Fruit fly (Drosophila melanogaster) whole organism, embryonic: Measurements from ENCODE around the gene CG43630.
A peak's percentile ranks its signal among the peaks of the same experiment; 100 is the strongest.

Source experiments
- CG10543 ChIP-seq: fragments of 200-800 bp; sonication (Bioruptor generic); optimal IDR thresholded peaks from 3 replicates; lab custom pipeline; 2017; ENCODE audit warnings: missing biosample characterization, mild to moderate bottlenecking, missing genetic modification characterization, moderate library complexity
- CG10959 ChIP-seq: fragments of 200-800 bp; sonication (Bioruptor generic); IDR thresholded peaks from 2 replicates; pipeline ENCODE4 v1.3.6; 2022; ENCODE audit warnings: missing biosample characterization, missing genetic modification characterization
- CG11560 ChIP-seq: fragments of 200-800 bp; sonication (Bioruptor generic); IDR thresholded peaks from 3 replicates; pipeline ENCODE4 v1.3.6; 2022; ENCODE audit warnings: missing biosample characterization, missing genetic modification characterization
- CG13287 ChIP-seq: fragments of 200-800 bp; sonication (Bioruptor generic); IDR thresholded peaks from 2 replicates; pipeline ENCODE4 v1.3.6; 2022; ENCODE audit warnings: missing biosample characterization, missing genetic modification characterization; ENCODE audit not compliant: partially characterized antibody
- CG13894 ChIP-seq: fragments of 200-800 bp; sonication (Bioruptor generic); optimal IDR thresholded peaks from 3 replicates; lab custom pipeline; 2018; ENCODE audit warnings: missing biosample characterization, mild to moderate bottlenecking, missing genetic modification characterization, moderate library complexity
- CG17328 ChIP-seq: fragments of 200-800 bp; sonication (Bioruptor generic); IDR thresholded peaks from 2 replicates; pipeline ENCODE4 v1.3.6; 2022; ENCODE audit warnings: missing biosample characterization, missing genetic modification characterization
- CG17361 ChIP-seq: fragments of 200-800 bp; sonication (Bioruptor generic); IDR thresholded peaks from 3 replicates; pipeline ENCODE4 v1.3.6; 2022; ENCODE audit warnings: missing biosample characterization, missing genetic modification characterization
- CG17802 ChIP-seq: fragments of 200-800 bp; sonication (Bioruptor generic); optimal IDR thresholded peaks from 2 replicates; lab custom pipeline; 2018; ENCODE audit warnings: missing biosample characterization, mild to moderate bottlenecking, missing genetic modification characterization, moderate library complexity
- CG3726 ChIP-seq: fragments of 200-800 bp; sonication (Bioruptor generic); IDR thresholded peaks from 3 replicates; pipeline ENCODE4, ENCODE4 v1.3.6; 2022; ENCODE audit warnings: missing biosample characterization, missing genetic modification characterization
- CG6791 ChIP-seq: fragments of 200-800 bp; sonication (Bioruptor generic); IDR thresholded peaks from 3 replicates; pipeline ENCODE4 v1.3.6; 2022; ENCODE audit warnings: missing biosample characterization, missing genetic modification characterization; ENCODE audit not compliant: partially characterized antibody
- CG8089 ChIP-seq: fragments of 200-800 bp; sonication (Bioruptor generic); optimal IDR thresholded peaks from 3 replicates; lab custom pipeline; 2016; ENCODE audit warnings: missing biosample characterization, missing genetic modification characterization
- CG8281 ChIP-seq: fragments of 200-800 bp; sonication (Bioruptor generic); optimal IDR thresholded peaks from 2 replicates; lab custom pipeline; 2018; ENCODE audit warnings: missing biosample characterization, mild to moderate bottlenecking, missing genetic modification characterization, moderate library complexity
- CG8290 ChIP-seq, 3 experiments: fragments of 200-800 bp; sonication (Bioruptor generic); optimal IDR thresholded peaks; 2 replicates each; lab custom pipeline; 2016 to 2019; ENCODE audit warnings: missing biosample characterization in 3 of 3, missing genetic modification characterization in 3 of 3, mild to moderate bottlenecking in 2 of 3, moderate library complexity in 1 of 3
- Deaf1 ChIP-seq: fragments of 200-800 bp; optimal IDR thresholded peaks from 3 replicates; lab custom pipeline; 2019; ENCODE audit warnings: missing biosample characterization, mild to moderate bottlenecking, missing genetic modification characterization, moderate library complexity
- Hr3 ChIP-seq: fragments of 200-800 bp; sonication (Bioruptor generic); optimal IDR thresholded peaks from 3 replicates; lab custom pipeline; 2016; ENCODE audit warnings: missing biosample characterization, missing genetic modification characterization
- MTF-1 ChIP-seq: fragments of 200-800 bp; sonication (Bioruptor generic); optimal IDR thresholded peaks from 2 replicates; lab custom pipeline; 2018; ENCODE audit warnings: missing biosample characterization, mild to moderate bottlenecking, missing genetic modification characterization, borderline replicate concordance
- Side ChIP-seq: fragments of 200-800 bp; sonication (Bioruptor generic); optimal IDR thresholded peaks from 2 replicates; lab custom pipeline; 2016; ENCODE audit warnings: missing biosample characterization, missing genetic modification characterization
- Ssrp ChIP-seq: fragments of 200-800 bp; sonication (Bioruptor generic); optimal IDR thresholded peaks from 2 replicates; lab custom pipeline; 2018; ENCODE audit warnings: missing biosample characterization, mild to moderate bottlenecking, missing genetic modification characterization, moderate library complexity
- Taf1 ChIP-seq: fragments of 200-800 bp; sonication (Bioruptor generic); IDR thresholded peaks from 2 replicates; pipeline ENCODE4 v1.3.6; 2022; ENCODE audit warnings: missing biosample characterization, missing genetic modification characterization
- YL-1 ChIP-seq: fragments of 200-800 bp; sonication (Bioruptor generic); optimal IDR thresholded peaks from 3 replicates; lab custom pipeline; 2017; ENCODE audit warnings: missing biosample characterization, mild to moderate bottlenecking, missing genetic modification characterization
- cas ChIP-seq: fragments of 200-800 bp; sonication (Bioruptor generic); IDR thresholded peaks from 2 replicates; pipeline ENCODE4 v1.3.6; 2022; ENCODE audit warnings: missing biosample characterization, missing genetic modification characterization
- caup ChIP-seq: fragments of 200-800 bp; sonication (Bioruptor generic); optimal IDR thresholded peaks from 3 replicates; lab custom pipeline; 2017; ENCODE audit warnings: missing biosample characterization, mild to moderate bottlenecking, missing genetic modification characterization, moderate library complexity; ENCODE audit not compliant: severe bottlenecking
- ci ChIP-seq: fragments of 200-800 bp; sonication (Bioruptor generic); IDR thresholded peaks from 3 replicates; pipeline ENCODE4 v1.3.6; 2022; ENCODE audit warnings: missing biosample characterization, missing genetic modification characterization
- crol ChIP-seq: fragments of 200-800 bp; sonication (Bioruptor generic); IDR thresholded peaks from 2 replicates; pipeline ENCODE4 v1.3.6; 2022; ENCODE audit warnings: missing biosample characterization, missing genetic modification characterization
- da ChIP-seq: fragments of 200-800 bp; sonication (Bioruptor generic); optimal IDR thresholded peaks from 2 replicates; lab custom pipeline; 2016; ENCODE audit warnings: missing biosample characterization, missing genetic modification characterization
- dpn ChIP-seq, 2 experiments: fragments of 200-800 bp; sonication (Bioruptor generic); optimal IDR thresholded peaks; 3 replicates each; lab custom pipeline; 2016; ENCODE audit warnings: missing biosample characterization in 2 of 2, missing genetic modification characterization in 2 of 2
- hth ChIP-seq: fragments of >200 bp; optimal IDR thresholded peaks from 2 replicates; lab custom pipeline; 2017; ENCODE audit warnings: inconsistent platforms
- ind ChIP-seq: fragments of 200-800 bp; sonication (Bioruptor generic); optimal IDR thresholded peaks from 3 replicates; lab custom pipeline; 2016; ENCODE audit warnings: missing biosample characterization, missing genetic modification characterization
- insv ChIP-seq, 2 experiments: fragments of 200-800 bp; sonication (Bioruptor generic); optimal IDR thresholded peaks; 3 replicates each; lab custom pipeline; 2016 to 2018; ENCODE audit warnings: missing biosample characterization in 2 of 2, missing genetic modification characterization in 2 of 2
- jigr1 ChIP-seq: fragments of 200-800 bp; sonication (Bioruptor generic); IDR thresholded peaks from 3 replicates; pipeline ENCODE4 v1.3.6; 2022; ENCODE audit warnings: missing biosample characterization, missing genetic modification characterization
- ken ChIP-seq: fragments of 200-800 bp; sonication (Bioruptor generic); IDR thresholded peaks from 3 replicates; pipeline ENCODE4 v1.3.6; 2022; ENCODE audit warnings: missing biosample characterization, missing genetic modification characterization
- lov ChIP-seq, 2 experiments: fragments of 200-800 bp in 1 of 2; fragments of >200 bp in 1 of 2; sonication (Bioruptor generic) in 1 of 2; IDR thresholded peaks in 1 of 2; optimal IDR thresholded peaks in 1 of 2; 2 replicates in 1 of 2; 3 replicates in 1 of 2; pipeline versions ENCODE4 v1.3.6 to Lab custom; 2017 to 2022; ENCODE audit warnings: missing biosample characterization in 1 of 2, missing genetic modification characterization in 1 of 2
- luna ChIP-seq: fragments of 200-800 bp; sonication (Bioruptor generic); optimal IDR thresholded peaks from 2 replicates; lab custom pipeline; 2016; ENCODE audit warnings: missing biosample characterization, missing genetic modification characterization
- nerfin-2 ChIP-seq: fragments of 200-800 bp; sonication (Bioruptor generic); IDR thresholded peaks from 2 replicates; pipeline ENCODE4 v1.3.6; 2022; ENCODE audit warnings: missing biosample characterization, missing genetic modification characterization; ENCODE audit not compliant: partially characterized antibody
- pb ChIP-seq: fragments of 200-800 bp; sonication (Bioruptor generic); optimal IDR thresholded peaks from 3 replicates; lab custom pipeline; 2016; ENCODE audit warnings: missing biosample characterization, missing genetic modification characterization
- sens ChIP-seq: fragments of 200-800 bp; sonication (Bioruptor generic); peaks from one replicate; lab custom pipeline; 2016; ENCODE audit warnings: missing biosample characterization, missing genetic modification characterization
- sna ChIP-seq: fragments of 200-800 bp; sonication (Bioruptor generic); IDR thresholded peaks from 2 replicates; pipeline ENCODE4 v1.3.6; 2022; ENCODE audit warnings: missing biosample characterization, missing genetic modification characterization; ENCODE audit not compliant: partially characterized antibody
- tin ChIP-seq: fragments of 200-800 bp; sonication (Bioruptor generic); optimal IDR thresholded peaks from 3 replicates; lab custom pipeline; 2016; ENCODE audit warnings: missing biosample characterization, missing genetic modification characterization
- tio ChIP-seq: fragments of 200-800 bp; sonication (Bioruptor generic); optimal IDR thresholded peaks from 2 replicates; lab custom pipeline; 2017; ENCODE audit warnings: missing biosample characterization, missing genetic modification characterization, inconsistent platforms
- tll ChIP-seq, 2 experiments: fragments of 200-800 bp in 1 of 2; fragments of >200 bp in 1 of 2; sonication (Bioruptor generic) in 1 of 2; optimal IDR thresholded peaks; 2 replicates each; lab custom pipeline; 2017 to 2019; ENCODE audit warnings: missing biosample characterization in 2 of 2, missing genetic modification characterization in 2 of 2, mild to moderate bottlenecking in 1 of 2, moderate library complexity in 1 of 2
- zen ChIP-seq: fragments of 200-800 bp; sonication (Bioruptor generic); optimal IDR thresholded peaks from 3 replicates; lab custom pipeline; 2018; ENCODE audit warnings: missing biosample characterization, mild to moderate bottlenecking, missing genetic modification characterization, moderate library complexity
- zfh2 ChIP-seq: fragments of 200-800 bp; sonication (Bioruptor generic); optimal IDR thresholded peaks from 2 replicates; lab custom pipeline; 2016; ENCODE audit warnings: missing biosample characterization, missing genetic modification characterization

Gene CG43630

DNA sequence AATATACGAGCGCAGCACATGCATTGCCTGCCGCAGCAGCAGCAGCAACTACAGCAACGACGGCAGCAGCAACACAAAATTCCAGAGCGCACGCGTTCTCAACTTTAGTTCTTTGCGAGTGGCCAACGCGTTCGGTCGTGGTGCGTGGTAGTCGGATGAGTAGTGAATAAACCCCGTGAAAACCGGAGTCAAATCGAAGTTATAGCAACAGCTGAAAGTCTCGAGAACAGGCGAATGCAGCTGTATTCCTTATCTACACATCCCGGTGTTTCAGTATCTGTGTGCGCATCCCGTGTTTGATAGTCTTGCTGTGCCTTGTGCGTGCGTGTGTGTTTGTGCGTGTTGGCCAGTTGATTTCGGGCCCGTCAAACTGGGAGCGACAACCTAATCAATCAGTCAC, 28.1 kb downstream of the CG43630 start, which contains the start of gene Dtg (continued):
- TF ChIP-seq MTF-1 (GFP tag; lab: Kevin White, UChicago) = peak; percentile 31
- no peak for TF ChIP-seq tin
- TF ChIP-seq cas = no peak
- peak; percentile 7 for TF ChIP-seq hth (lab: Kevin White, UChicago)
- TF ChIP-seq tio = no peak
- TF ChIP-seq Ssrp (tag; lab: Kevin White, UChicago) = no peak
- no peak for TF ChIP-seq Hr3 (GFP tag; lab: Kevin White, UChicago)
- no peak for TF ChIP-seq ind (GFP tag; lab: Kevin White, UChicago)
- TF ChIP-seq CG8281 (tag; lab: Kevin White, UChicago) = peak; percentile 37
- no peak for TF ChIP-seq pb (GFP tag; lab: Kevin White, UChicago)
- TF ChIP-seq zfh2 (GFP tag; lab: Kevin White, UChicago) = no peak
- peak; percentile 46 for TF ChIP-seq zen (tag; lab: Kevin White, UChicago)
- TF ChIP-seq lov (optimal IDR thresholded peaks at IDR 0.05; lab: Kevin White, UChicago) = no peak
- no peak for TF ChIP-seq lov (GFP tag; IDR thresholded peaks at IDR 0.05; lab: Robert Waterston, UW)
- TF ChIP-seq CG17328 (GFP tag; lab: Robert Waterston, UW) = no peak
- TF ChIP-seq Deaf1 (tag; lab: Kevin White, UChicago) = peak; percentile 30
- peak in 1 of 2 experiments; percentile 93 for TF ChIP-seq tll (GFP tag; optimal IDR thresholded peaks at IDR 0.05; lab: Kevin White, UChicago)
- TF ChIP-seq sna (GFP tag; lab: Robert Waterston, UW) = no peak
- TF ChIP-seq da (GFP tag; lab: Kevin White, UChicago) = peak; percentile 19
- TF ChIP-seq sens (GFP tag; lab: Kevin White, UChicago) = peak; percentile 74
- no peak for TF ChIP-seq CG13287
- no peak for TF ChIP-seq luna
- no peak for TF ChIP-seq CG8089 (GFP tag; lab: Kevin White, UChicago)
- TF ChIP-seq CG8290 (GFP tag; optimal IDR thresholded peaks at IDR 0.05; lab: Kevin White, UChicago) = no peak
- TF ChIP-seq CG8290 (tag; optimal IDR thresholded peaks at IDR 0.05; lab: Kevin White, UChicago) = no peak
- TF ChIP-seq Taf1 (GFP tag; lab: Robert Waterston, UW) = no peak
- TF ChIP-seq CG17802 (tag; lab: Kevin White, UChicago) = no peak
- no peak for TF ChIP-seq CG11560 (tag; lab: Robert Waterston, UW)
- no peak for TF ChIP-seq YL-1
- peak in 1 of 2 experiments; percentile 0 for TF ChIP-seq insv (GFP tag; optimal IDR thresholded peaks at IDR 0.05; lab: Kevin White, UChicago)
- TF ChIP-seq Side = no peak
- TF ChIP-seq CG10543 (GFP tag; lab: Kevin White, UChicago) = no peak
- TF ChIP-seq caup (GFP tag; lab: Kevin White, UChicago) = no peak
- TF ChIP-seq CG3726 = no peak
- TF ChIP-seq CG6791 (GFP tag; lab: Robert Waterston, UW) = no peak
- no peak for TF ChIP-seq jigr1 (GFP tag; lab: Robert Waterston, UW)
- TF ChIP-seq CG10959 (GFP tag; lab: Robert Waterston, UW) = no peak
- TF ChIP-seq, all 482 proteins: peak for 37

DNA sequence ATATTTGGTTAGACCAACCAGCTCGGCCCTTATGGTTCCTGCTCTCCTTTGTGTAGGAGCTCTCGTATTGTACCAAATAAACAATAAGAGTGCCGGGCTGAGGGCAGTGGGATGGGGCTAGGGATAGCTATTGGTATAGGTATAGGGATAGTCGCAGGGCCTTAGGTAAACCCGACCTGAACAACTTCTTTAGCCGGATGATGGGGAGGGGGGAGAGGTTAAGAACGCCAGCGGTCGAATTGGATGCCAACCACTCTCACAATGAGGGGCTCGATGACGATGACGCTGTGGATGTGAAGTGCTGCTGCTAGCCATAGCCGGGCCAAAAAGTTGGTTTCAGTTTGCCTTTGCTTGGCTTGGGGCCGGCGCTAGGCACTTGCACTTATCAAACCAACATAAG, 28.7 kb downstream of the CG43630 start:
- TF ChIP-seq ken = 0 out of 3 replicates have a peak, but pooled peaks have one; percentile 13
- TF ChIP-seq CG8290 (GFP tag; optimal IDR thresholded peaks at IDR 0.05; lab: Kevin White, UChicago) = no peak
- peak in 1 of 2 experiments; percentile 5 for TF ChIP-seq CG8290 (tag; optimal IDR thresholded peaks at IDR 0.05; lab: Kevin White, UChicago)
- TF ChIP-seq dpn (GFP tag; optimal IDR thresholded peaks at IDR 0.05; lab: Kevin White, UChicago) = no peak
- 0 out of 3 replicates have a peak, but pooled peaks have one; percentile 16 for TF ChIP-seq ci (GFP tag; lab: Robert Waterston, UW)
- peak; percentile 61 for TF ChIP-seq CG13894 (tag; lab: Kevin White, UChicago)
- no peak for TF ChIP-seq nerfin-2 (GFP tag; lab: Robert Waterston, UW)
- peak; percentile 63 for TF ChIP-seq crol (GFP tag; lab: Robert Waterston, UW)
- TF ChIP-seq CG17361 (GFP tag; lab: Robert Waterston, UW) = no peak
- no peak for TF ChIP-seq CG10959 (GFP tag; lab: Robert Waterston, UW)
- TF ChIP-seq da (GFP tag; lab: Kevin White, UChicago) = no peak
- no peak for TF ChIP-seq CG11560 (tag; lab: Robert Waterston, UW)
